Worm (Caenorhabditis elegans) whole organism, L4 larva: ENCODE data around the gene daf-41.

Experiments
- T20F7.1 ChIP-seq: fragments of 200-800 bp; sonication (Bioruptor generic); optimal IDR thresholded peaks from 2 replicates; lab custom pipeline; 2018; ENCODE audit warnings: mild to moderate bottlenecking, missing genetic modification characterization, missing compliant biosample characterization
- Y48G9A.11 ChIP-seq: fragments of 200-800 bp; sonication (Bioruptor generic); IDR thresholded peaks from 2 replicates; pipeline ENCODE4 v1.3.6; 2022; ENCODE audit warnings: missing genetic modification reagents, missing genetic modification characterization, missing compliant biosample characterization
- fkh-10 ChIP-seq: fragments of 150-350 bp; optimal IDR thresholded peaks from 2 replicates; lab custom pipeline; 2014; ENCODE audit warnings: missing biosample characterization, missing genetic modification reagents, missing genetic modification characterization
- fos-1 ChIP-seq: fragments of 150-350 bp; optimal IDR thresholded peaks from 2 replicates; lab custom pipeline; 2014; ENCODE audit warnings: missing biosample characterization, missing genetic modification characterization
- lin-39 ChIP-seq: fragments of 150-350 bp; optimal IDR thresholded peaks from 2 replicates; lab custom pipeline; 2014; ENCODE audit warnings: missing biosample characterization, missing genetic modification reagents, missing genetic modification characterization
- mdl-1 ChIP-seq, 2 experiments: fragments of 150-350 bp in 1 of 2; sonication (generic microtip) in 1 of 2; optimal IDR thresholded peaks; 2 replicates each; lab custom pipeline; 2014 to 2017; ENCODE audit warnings: missing biosample characterization in 2 of 2, missing genetic modification characterization in 2 of 2
- nhr-76 ChIP-seq: fragments of 150-350 bp; optimal IDR thresholded peaks from 2 replicates; lab custom pipeline; 2014; ENCODE audit warnings: missing biosample characterization, missing genetic modification characterization
- pha-4 ChIP-seq, 2 experiments: fragments of 150-350 bp in 1 of 2; fragments of 200-800 bp in 1 of 2; sonication (Bioruptor generic) in 1 of 2; IDR thresholded peaks in 1 of 2; optimal IDR thresholded peaks in 1 of 2; 2 replicates each; pipeline versions ENCODE4 v1.3.6 to Lab custom; 2014 to 2022; ENCODE audit warnings: missing genetic modification characterization in 2 of 2, missing genetic modification reagents in 2 of 2, missing biosample characterization in 1 of 2, missing compliant biosample characterization in 1 of 2
- skn-1 ChIP-seq: fragments of 150-350 bp; optimal IDR thresholded peaks from 2 replicates; lab custom pipeline; 2014; ENCODE audit warnings: missing biosample characterization, missing genetic modification characterization
- zip-11 ChIP-seq: fragments of 200-800 bp; sonication (Bioruptor generic); IDR thresholded peaks from 2 replicates; pipeline ENCODE4 v1.3.6; 2022; ENCODE audit warnings: missing genetic modification characterization, missing compliant biosample characterization
- ztf-11 ChIP-seq: fragments of 150-350 bp; optimal IDR thresholded peaks from 2 replicates; lab custom pipeline; 2014; ENCODE audit warnings: missing biosample characterization, missing genetic modification characterization

ce11 chrIII:5241854-5242253 is 32.7 kb downstream of the daf-41 start:
- TF ChIP-seq mdl-1 (tag; optimal IDR thresholded peaks at IDR 0.05; lab: Kevin White, UChicago) (no peak), fos-1 (no peak), fkh-10 (GFP tag; lab: Kevin White, UChicago) (no peak), Y48G9A.11 (no peak), lin-39 (no peak), ztf-11 (tag; lab: Kevin White, UChicago) (no peak), zip-11 (GFP tag; lab: Robert Waterston, UW) (no peak), skn-1 (no peak), pha-4 (GFP tag; IDR thresholded peaks at IDR 0.05; lab: Robert Waterston, UW) (no peak), pha-4 (tag; optimal IDR thresholded peaks at IDR 0.05; lab: Kevin White, UChicago) (no peak), T20F7.1 (GFP tag; lab: Kevin White, UChicago) (no peak), nhr-76 (tag; lab: Kevin White, UChicago) (no peak)
